Fruit fly (Drosophila melanogaster): ENCODE measurements around the gene CG12725.

CG12725 gene

DNA sequence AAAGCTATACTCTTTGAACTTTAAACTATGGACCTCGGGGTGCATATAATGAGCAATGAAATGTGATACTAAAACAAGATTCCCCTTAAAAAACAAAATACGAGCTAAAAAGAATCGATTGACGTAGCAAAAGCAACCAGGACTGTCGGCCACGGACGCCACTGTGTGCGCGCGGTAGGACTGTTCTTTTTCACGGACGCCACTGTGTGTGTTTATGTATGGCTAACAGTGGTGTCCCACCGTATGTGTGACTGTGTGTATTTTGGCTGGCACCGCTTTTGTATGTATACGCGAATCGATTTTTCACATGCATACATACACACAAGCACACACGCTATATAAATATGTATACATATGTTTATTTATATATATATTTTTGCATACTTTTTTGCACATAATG is 18.9 kb downstream of the CG12725 start (continued):
- no peak for TF ChIP-seq CG6654 (GFP tag; optimal IDR thresholded peaks at IDR 0.05)
- TF ChIP-seq CG10462 (GFP tag; optimal IDR thresholded peaks at IDR 0.05), result no peak
- peak; percentile 53 for TF ChIP-seq CG15269 (tag; optimal IDR thresholded peaks at IDR 0.05)
- no peak for TF ChIP-seq klu (GFP tag; IDR thresholded peaks at IDR 0.05)
- no peak for TF ChIP-seq oc (tag; optimal IDR thresholded peaks at IDR 0.05)
- TF ChIP-seq cas (GFP tag; IDR thresholded peaks at IDR 0.05), result 0 out of 2 replicates have a peak, but pooled peaks have one; percentile 20
- TF ChIP-seq CG33213 (GFP tag; optimal IDR thresholded peaks at IDR 0.05), result peak; percentile 33
- no peak for TF ChIP-seq CG3407 (GFP tag; optimal IDR thresholded peaks at IDR 0.05)
- TF ChIP-seq CG10979 (tag; optimal IDR thresholded peaks at IDR 0.05), result no peak
- TF ChIP-seq croc (GFP tag; conservative IDR thresholded peaks at IDR 0.05), result no peak
- TF ChIP-seq schlank (tag; optimal IDR thresholded peaks at IDR 0.05), result peak; percentile 45
- TF ChIP-seq trh (GFP tag; optimal IDR thresholded peaks at IDR 0.05), result no peak
- peak; percentile 76; the same call in 3 of the 4 replicates for TF ChIP-seq Gug (GFP tag; IDR thresholded peaks at IDR 0.05)
- peak; percentile 22 for TF ChIP-seq CG15514 (GFP tag; optimal IDR thresholded peaks at IDR 0.05)
- no peak for TF ChIP-seq NC2α (GFP tag; optimal IDR thresholded peaks at IDR 0.05)
- no peak for TF ChIP-seq TFAM (GFP tag; optimal IDR thresholded peaks at IDR 0.05)
- peak; percentile 19 to 23 for TF ChIP-seq chif (GFP tag; optimal IDR thresholded peaks at IDR 0.05)
- peak; percentile 39 for TF ChIP-seq CG2678 (tag; optimal IDR thresholded peaks at IDR 0.05)
- no peak for TF ChIP-seq org-1 (GFP tag; optimal IDR thresholded peaks at IDR 0.05)
- peak; percentile 11 for TF ChIP-seq pfk (GFP tag; optimal IDR thresholded peaks at IDR 0.05)
- no peak for TF ChIP-seq Dll (GFP tag; IDR thresholded peaks at IDR 0.05; ENCODE audit: partially characterized antibody)
- TF ChIP-seq onecut (GFP tag; IDR thresholded peaks at IDR 0.05), result peak; percentile 99
- TF ChIP-seq CG11093 (GFP tag; IDR thresholded peaks at IDR 0.05), result no peak
- no peak for TF ChIP-seq CkIIα-i1 (GFP tag; IDR thresholded peaks at IDR 0.05)
- TF ChIP-seq Dp (GFP tag; optimal IDR thresholded peaks at IDR 0.05), result peak; percentile 9
- TF ChIP-seq H15 (GFP tag; IDR thresholded peaks at IDR 0.05), result no peak
- TF ChIP-seq peb (GFP tag; IDR thresholded peaks at IDR 0.05), result no peak
- TF ChIP-seq sug (tag; optimal IDR thresholded peaks at IDR 0.05), result peak; percentile 51
- no peak for TF ChIP-seq salm (tag; optimal IDR thresholded peaks at IDR 0.05)
- TF ChIP-seq otp (GFP tag; IDR thresholded peaks at IDR 0.05), result peak; percentile 64; the same call in 1 of the 3 replicates
- TF ChIP-seq CG6254 (GFP tag; optimal IDR thresholded peaks at IDR 0.05), result no peak
- TF ChIP-seq CG8089 (GFP tag; optimal IDR thresholded peaks at IDR 0.05), result peak; percentile 12
- TF ChIP-seq dmrt99B (tag; optimal IDR thresholded peaks at IDR 0.05), result peak; percentile 44
- TF ChIP-seq CG10267 (tag; optimal IDR thresholded peaks at IDR 0.05), result peak; percentile 19
- no peak for TF ChIP-seq CG2129 (GFP tag; IDR thresholded peaks at IDR 0.05; ENCODE audit: partially characterized antibody)
- TF ChIP-seq HLH3B (GFP tag; IDR thresholded peaks at IDR 0.05), result no peak
- 0 out of 2 replicates have a peak, but pooled peaks have one; percentile 9 for TF ChIP-seq ap (GFP tag; IDR thresholded peaks at IDR 0.05)
- peak; percentile 70; the same call in 1 of the 2 replicates for TF ChIP-seq CG16779 (GFP tag; IDR thresholded peaks at IDR 0.05)
- no peak for TF ChIP-seq ssp (GFP tag; IDR thresholded peaks at IDR 0.05)
- TF ChIP-seq CG4424 (GFP tag; optimal IDR thresholded peaks at IDR 0.05), result peak; percentile 49
- TF ChIP-seq Dbx (GFP tag; IDR thresholded peaks at IDR 0.05), result peak; percentile 67; the same call in 1 of the 3 replicates
- TF ChIP-seq hbn (GFP tag; IDR thresholded peaks at IDR 0.05; ENCODE audit: partially characterized antibody), result no peak
- peak; percentile 43 for TF ChIP-seq vfl (GFP tag; optimal IDR thresholded peaks at IDR 0.05)
- TF ChIP-seq B-H2 (GFP tag; optimal IDR thresholded peaks at IDR 0.05), result peak; percentile 40
- peak; percentile 9 for TF ChIP-seq Abd-B (GFP tag; optimal IDR thresholded peaks at IDR 0.05)
- no peak for TF ChIP-seq Hr39 (optimal IDR thresholded peaks at IDR 0.05)
- no peak for TF ChIP-seq disco-r (GFP tag; optimal IDR thresholded peaks at IDR 0.05)
- TF ChIP-seq CG17912 (GFP tag; optimal IDR thresholded peaks at IDR 0.05), result peak; percentile 79
- no peak for TF ChIP-seq Usf (GFP tag; optimal IDR thresholded peaks at IDR 0.05)
- TF ChIP-seq CG3847 (GFP tag; IDR thresholded peaks at IDR 0.05), result no peak
- TF ChIP-seq Poxn (GFP tag; IDR thresholded peaks at IDR 0.05), result no peak
- peak; percentile 63 for TF ChIP-seq ind (GFP tag; optimal IDR thresholded peaks at IDR 0.05)
